Worm (Caenorhabditis elegans): ENCODE measurements around the gene F22B8.3.
A peak's percentile ranks its signal among the peaks of the same experiment; 100 is the strongest.

Gene F22B8.3

ce11 chrV:16047052-16047451 is 43.7 kb upstream of the F22B8.3 start:
- TF ChIP-seq B0310.2 (tag; optimal IDR thresholded peaks at IDR 0.05) (no peak), tbx-11 (GFP tag; IDR thresholded peaks at IDR 0.05) (0 out of 2 replicates have a peak, but pooled peaks have one; percentile 7)

ce11 chrV:16047508-16047907 is 43.3 kb upstream of the F22B8.3 start, which contains the start of gene str-198:
TSS of gene str-198 (plus strand) at chrV:16047808.
- TF ChIP-seq tra-4 (tag; optimal IDR thresholded peaks at IDR 0.05) (no peak), flt-1 (GFP tag; IDR thresholded peaks at IDR 0.05) (no peak), pes-1 (GFP tag; IDR thresholded peaks at IDR 0.05) (no peak)

ce11 chrV:16049177-16049576 is 41.6 kb upstream of the F22B8.3 start, which contains the start of gene best-12:
TSS of gene best-12 (plus strand) at chrV:16049477.
- TF ChIP-seq tbx-37 (GFP tag; conservative IDR thresholded peaks at IDR 0.05) (no peak), B0310.2 (tag; optimal IDR thresholded peaks at IDR 0.05) (no peak), hmbx-1 (tag; optimal IDR thresholded peaks at IDR 0.05) (no peak), scrt-1 (GFP tag; IDR thresholded peaks at IDR 0.05) (no peak), sea-1 (GFP tag; conservative IDR thresholded peaks at IDR 0.05) (no peak), aly-1 (tag; optimal IDR thresholded peaks at IDR 0.05) (no peak)

ce11 chrV:16053373-16053772 is 37.4 kb upstream of the F22B8.3 start, which contains the start of gene F14H3.3:
TSS of gene F14H3.3 (minus strand) at chrV:16053473.
- TF ChIP-seq hmg-4 (GFP tag; optimal IDR thresholded peaks at IDR 0.05) (no peak), F13C5.2 (tag; optimal IDR thresholded peaks at IDR 0.05) (no peak), aly-1 (tag; optimal IDR thresholded peaks at IDR 0.05) (no peak), flt-1 (GFP tag; IDR thresholded peaks at IDR 0.05) (no peak), scrt-1 (GFP tag; IDR thresholded peaks at IDR 0.05) (no peak), ets-7 (tag; optimal IDR thresholded peaks at IDR 0.05) (no peak), ama-1 (optimal IDR thresholded peaks at IDR 0.05) (no peak), hnd-1 (tag; optimal IDR thresholded peaks at IDR 0.05) (no peak), ceh-36 (tag; optimal IDR thresholded peaks at IDR 0.05) (no peak), ceh-13 (GFP tag; optimal IDR thresholded peaks at IDR 0.05) (no peak), sea-1 (GFP tag; conservative IDR thresholded peaks at IDR 0.05) (no peak), tra-4 (tag; optimal IDR thresholded peaks at IDR 0.05) (no peak), pes-1 (GFP tag; IDR thresholded peaks at IDR 0.05) (no peak)

- TF ChIP-seq aly-1 (tag; optimal IDR thresholded peaks at IDR 0.05) (no peak), tra-4 (tag; optimal IDR thresholded peaks at IDR 0.05) (no peak), ceh-36 (tag; optimal IDR thresholded peaks at IDR 0.05) (no peak)
These were observed 35.8 kb upstream of the F22B8.3 start, which contains the start of gene F14H3.4 for ce11 chrV:16055031-16055430. TSS of gene F14H3.4 (minus strand) at chrV:16055072.

ce11 chrV:16057010-16057463 is 33.7 kb upstream of the F22B8.3 start, which contains the start of gene F14H3.5:
TSS of gene F14H3.5 (minus strand) at chrV:16057060.
- no peak for TF ChIP-seq ama-1 (optimal IDR thresholded peaks at IDR 0.05)
- no peak for TF ChIP-seq scrt-1 (GFP tag; IDR thresholded peaks at IDR 0.05)
- TF ChIP-seq sea-1 (GFP tag; conservative IDR thresholded peaks at IDR 0.05): no peak

- no peak for TF ChIP-seq ceh-13 (GFP tag; optimal IDR thresholded peaks at IDR 0.05)
- no peak for TF ChIP-seq ama-1 (optimal IDR thresholded peaks at IDR 0.05)
- TF ChIP-seq ets-7 (tag; optimal IDR thresholded peaks at IDR 0.05): no peak
- no peak for TF ChIP-seq sea-1 (GFP tag; conservative IDR thresholded peaks at IDR 0.05)
- TF ChIP-seq hmbx-1 (tag; optimal IDR thresholded peaks at IDR 0.05): no peak
- TF ChIP-seq hmg-4 (GFP tag; optimal IDR thresholded peaks at IDR 0.05): no peak
- no peak for TF ChIP-seq hnd-1 (tag; optimal IDR thresholded peaks at IDR 0.05)
- TF ChIP-seq F13C5.2 (tag; optimal IDR thresholded peaks at IDR 0.05): no peak
- TF ChIP-seq pes-1 (GFP tag; IDR thresholded peaks at IDR 0.05): no peak
- no peak for TF ChIP-seq aly-1 (tag; optimal IDR thresholded peaks at IDR 0.05)
- no peak for TF ChIP-seq flt-1 (GFP tag; IDR thresholded peaks at IDR 0.05)
- no peak for TF ChIP-seq tbx-11 (GFP tag; IDR thresholded peaks at IDR 0.05)
- TF ChIP-seq tbx-37 (GFP tag; conservative IDR thresholded peaks at IDR 0.05): no peak
- no peak for TF ChIP-seq ceh-36 (tag; optimal IDR thresholded peaks at IDR 0.05)
These were observed 31.9 kb upstream of the F22B8.3 start, which contains the start of gene F14H3.6 for ce11 chrV:16058872-16059271. TSS of gene F14H3.6 (minus strand) at chrV:16058893.

ce11 chrV:16060135-16060534 is 30.6 kb upstream of the F22B8.3 start, which contains the start of gene F14H3.15:
TSS of gene F14H3.15 (minus strand) at chrV:16060235.
- TF ChIP-seq B0310.2 (tag; optimal IDR thresholded peaks at IDR 0.05) (no peak), hmg-4 (GFP tag; optimal IDR thresholded peaks at IDR 0.05) (no peak), scrt-1 (GFP tag; IDR thresholded peaks at IDR 0.05) (no peak), pes-1 (GFP tag; IDR thresholded peaks at IDR 0.05) (no peak), flt-1 (GFP tag; IDR thresholded peaks at IDR 0.05) (no peak), hmbx-1 (tag; optimal IDR thresholded peaks at IDR 0.05) (no peak), tbx-37 (GFP tag; conservative IDR thresholded peaks at IDR 0.05) (no peak), aly-1 (tag; optimal IDR thresholded peaks at IDR 0.05) (no peak), ceh-36 (tag; optimal IDR thresholded peaks at IDR 0.05) (no peak), ama-1 (optimal IDR thresholded peaks at IDR 0.05) (no peak), ets-7 (tag; optimal IDR thresholded peaks at IDR 0.05) (no peak), tra-4 (tag; optimal IDR thresholded peaks at IDR 0.05) (no peak), tbx-11 (GFP tag; IDR thresholded peaks at IDR 0.05) (no peak), hnd-1 (tag; optimal IDR thresholded peaks at IDR 0.05) (no peak), sea-1 (GFP tag; conservative IDR thresholded peaks at IDR 0.05) (no peak)

ce11 chrV:16061993-16062392 is 28.8 kb upstream of the F22B8.3 start, which contains the start of gene fbxa-100:
TSS of gene fbxa-100 (minus strand) at chrV:16062093.
- TF ChIP-seq ets-7 (tag; optimal IDR thresholded peaks at IDR 0.05) (no peak), hnd-1 (tag; optimal IDR thresholded peaks at IDR 0.05) (no peak), hmbx-1 (tag; optimal IDR thresholded peaks at IDR 0.05) (no peak), F13C5.2 (tag; optimal IDR thresholded peaks at IDR 0.05) (no peak), scrt-1 (GFP tag; IDR thresholded peaks at IDR 0.05) (no peak), ceh-13 (GFP tag; optimal IDR thresholded peaks at IDR 0.05) (no peak), tbx-37 (GFP tag; conservative IDR thresholded peaks at IDR 0.05) (no peak), ama-1 (optimal IDR thresholded peaks at IDR 0.05) (no peak), tbx-11 (GFP tag; IDR thresholded peaks at IDR 0.05) (no peak), sea-1 (GFP tag; conservative IDR thresholded peaks at IDR 0.05) (no peak), ceh-36 (tag; optimal IDR thresholded peaks at IDR 0.05) (no peak), pes-1 (GFP tag; IDR thresholded peaks at IDR 0.05) (no peak), B0310.2 (tag; optimal IDR thresholded peaks at IDR 0.05) (no peak), flt-1 (GFP tag; IDR thresholded peaks at IDR 0.05) (no peak), hmg-4 (GFP tag; optimal IDR thresholded peaks at IDR 0.05) (no peak)
